Worm (Caenorhabditis elegans) whole organism, midembryonic: Measurements from ENCODE around the gene srh-247.

Experiments
- T22C8.4 ChIP-seq: fragments of 200-800 bp; sonication (Bioruptor generic); IDR thresholded peaks from 2 replicates; pipeline ENCODE4 v1.3.6; 2022; ENCODE audit warnings: missing genetic modification characterization, missing compliant biosample characterization
- cog-1 ChIP-seq: sonication (generic microtip); optimal IDR thresholded peaks from 2 replicates; lab custom pipeline; 2016; ENCODE audit warnings: missing genetic modification characterization, missing compliant biosample characterization
- flt-1 ChIP-seq: fragments of 200-800 bp; sonication (Bioruptor generic); IDR thresholded peaks from 2 replicates; pipeline ENCODE4 v1.3.6; 2022; ENCODE audit warnings: missing genetic modification characterization, missing compliant biosample characterization
- klf-2 ChIP-seq: fragments of 200-800 bp; sonication (Bioruptor generic); conservative IDR thresholded peaks from 2 replicates; pipeline ENCODE4 v1.3.6; 2022; ENCODE audit warnings: missing genetic modification reagents, missing genetic modification characterization, missing compliant biosample characterization
- med-1 ChIP-seq: sonication (generic microtip); optimal IDR thresholded peaks from 2 replicates; lab custom pipeline; 2017; ENCODE audit warnings: missing genetic modification characterization, mild to moderate bottlenecking, missing compliant biosample characterization, antibody characterized with exemption, missing genetic modification reagents; ENCODE audit not compliant: insufficient read depth
- ref-1 ChIP-seq: fragments of 200-800 bp; sonication (Bioruptor generic); conservative IDR thresholded peaks from 2 replicates; pipeline ENCODE4 v1.3.6; 2022; ENCODE audit warnings: missing genetic modification reagents, missing genetic modification characterization, missing compliant biosample characterization
- tab-1 ChIP-seq: fragments of 200-800 bp; sonication (Bioruptor generic); IDR thresholded peaks from 2 replicates; pipeline ENCODE4 v1.3.6; 2022; ENCODE audit warnings: missing genetic modification characterization, missing compliant biosample characterization
- ztf-23 ChIP-seq: fragments of 200-800 bp; sonication (Bioruptor generic); IDR thresholded peaks from 2 replicates; pipeline ENCODE4 v1.3.6; 2022; ENCODE audit warnings: missing genetic modification reagents, missing genetic modification characterization, missing compliant biosample characterization

ce11 chrV:2979978-2980377 is 46.0 kb upstream of the srh-247 start, which contains the start of gene srw-118:
- TF ChIP-seq flt-1 (GFP tag; lab: Robert Waterston, UW), result no peak
- TF ChIP-seq klf-2 (GFP tag; lab: Robert Waterston, UW), result no peak
- TF ChIP-seq ztf-23 (GFP tag; lab: Robert Waterston, UW), result no peak
- no peak for TF ChIP-seq T22C8.4 (GFP tag; lab: Robert Waterston, UW)
- no peak for TF ChIP-seq cog-1 (tag; lab: Kevin White, UChicago)
- TF ChIP-seq tab-1 (GFP tag; lab: Robert Waterston, UW), result no peak
- no peak for TF ChIP-seq med-1
- no peak for TF ChIP-seq ref-1 (GFP tag; lab: Robert Waterston, UW)
